Worm (Caenorhabditis elegans): Measurements from ENCODE around the gene nspd-4.

ce11 chrII:4857873-4858364 lies 15.5 kb downstream of the nspd-4 start, which contains the start of gene F11G11.5:
- TF ChIP-seq him-1 (tag; optimal IDR thresholded peaks at IDR 0.05) (no peak), dao-5 (tag; optimal IDR thresholded peaks at IDR 0.05) (no peak)
